Worm (Caenorhabditis elegans) whole organism, L2 larva: ENCODE data around the gene dpf-1.

ENCODE experiments used
- C34F6.9 ChIP-seq: fragments of 150-350 bp; optimal IDR thresholded peaks from 2 replicates; lab custom pipeline; 2014; ENCODE audit warnings: missing biosample characterization, missing genetic modification characterization
- R02D3.7 ChIP-seq: fragments of 150-350 bp; optimal IDR thresholded peaks from 2 replicates; lab custom pipeline; 2014; ENCODE audit warnings: missing biosample characterization, missing genetic modification characterization
- Y55F3AM.14 ChIP-seq: fragments of 200-800 bp; sonication (Bioruptor generic); optimal IDR thresholded peaks from 2 replicates; lab custom pipeline; 2018; ENCODE audit warnings: mild to moderate bottlenecking, missing genetic modification characterization, missing compliant biosample characterization
- ZK546.5 ChIP-seq: sonication (generic microtip); optimal IDR thresholded peaks from 2 replicates; lab custom pipeline; 2017; ENCODE audit warnings: missing biosample characterization, missing genetic modification characterization
- alr-1 ChIP-seq: fragments of 150-350 bp; optimal IDR thresholded peaks from 2 replicates; lab custom pipeline; 2014; ENCODE audit warnings: missing biosample characterization, missing genetic modification characterization
- aly-2 ChIP-seq: fragments of 150-350 bp; optimal IDR thresholded peaks from 2 replicates; lab custom pipeline; 2014; ENCODE audit warnings: missing biosample characterization, missing genetic modification characterization
- ama-1 ChIP-seq: fragments of 150-350 bp; optimal IDR thresholded peaks from 2 replicates; lab custom pipeline; 2018; ENCODE audit warnings: inconsistent platforms
- blmp-1 ChIP-seq: sonication (generic microtip); optimal IDR thresholded peaks from 2 replicates; lab custom pipeline; 2017; ENCODE audit warnings: missing genetic modification characterization, mild to moderate bottlenecking, missing compliant biosample characterization, antibody characterized with exemption, moderate library complexity; ENCODE audit not compliant: insufficient read depth
- ceh-82 ChIP-seq: fragments of 150-350 bp; optimal IDR thresholded peaks from 2 replicates; lab custom pipeline; 2014; ENCODE audit warnings: missing biosample characterization, missing genetic modification characterization
- crh-2 ChIP-seq: sonication (generic microtip); optimal IDR thresholded peaks from 2 replicates; lab custom pipeline; 2017; ENCODE audit warnings: missing biosample characterization, missing genetic modification characterization
- dmd-4 ChIP-seq: sonication (generic microtip); optimal IDR thresholded peaks from 2 replicates; lab custom pipeline; 2017; ENCODE audit warnings: missing biosample characterization, missing genetic modification characterization
- egl-27 ChIP-seq: sonication (generic microtip); optimal IDR thresholded peaks from 3 replicates; lab custom pipeline; 2017; ENCODE audit warnings: missing biosample characterization, missing genetic modification reagents, missing genetic modification characterization
- elt-3 ChIP-seq: sonication (generic microtip); optimal IDR thresholded peaks from 2 replicates; lab custom pipeline; 2017; ENCODE audit warnings: missing biosample characterization, missing genetic modification characterization
- fos-1 ChIP-seq: fragments of 150-350 bp; optimal IDR thresholded peaks from 2 replicates; lab custom pipeline; 2014; ENCODE audit warnings: missing biosample characterization, missing genetic modification characterization
- lsy-2 ChIP-seq, 2 experiments: fragments of 150-350 bp in 1 of 2; sonication (generic microtip) in 1 of 2; optimal IDR thresholded peaks; 2 replicates each; lab custom pipeline; 2014 to 2017; ENCODE audit warnings: missing biosample characterization in 2 of 2, missing genetic modification characterization in 2 of 2
- mbf-1 ChIP-seq: sonication (generic microtip); optimal IDR thresholded peaks from 2 replicates; lab custom pipeline; 2017; ENCODE audit warnings: missing biosample characterization, missing genetic modification characterization
- nhr-10 ChIP-seq: sonication (generic microtip); optimal IDR thresholded peaks from 2 replicates; lab custom pipeline; 2017; ENCODE audit warnings: missing biosample characterization, missing genetic modification characterization
- nhr-11 ChIP-seq: fragments of 150-350 bp; optimal IDR thresholded peaks from 2 replicates; lab custom pipeline; 2014; ENCODE audit warnings: missing biosample characterization, missing genetic modification characterization
- nhr-12 ChIP-seq: fragments of 150-350 bp; optimal IDR thresholded peaks from 2 replicates; lab custom pipeline; 2014; ENCODE audit warnings: missing biosample characterization, missing genetic modification characterization
- nhr-129 ChIP-seq: fragments of 150-350 bp; optimal IDR thresholded peaks from 2 replicates; lab custom pipeline; 2014; ENCODE audit warnings: missing biosample characterization, missing genetic modification characterization
- nhr-21 ChIP-seq: fragments of 150-350 bp; optimal IDR thresholded peaks from 2 replicates; lab custom pipeline; 2014; ENCODE audit warnings: missing biosample characterization, missing genetic modification characterization
- nhr-23 ChIP-seq: fragments of 150-350 bp; optimal IDR thresholded peaks from 2 replicates; lab custom pipeline; 2014; ENCODE audit warnings: missing biosample characterization, missing genetic modification reagents, missing genetic modification characterization
- nhr-237 ChIP-seq: fragments of 150-350 bp; optimal IDR thresholded peaks from 2 replicates; lab custom pipeline; 2014; ENCODE audit warnings: missing biosample characterization, missing genetic modification characterization
- nhr-25 ChIP-seq: fragments of 150-350 bp; sonication (generic microtip); optimal IDR thresholded peaks from 3 replicates; lab custom pipeline; 2014; ENCODE audit warnings: missing biosample characterization, missing genetic modification characterization
- nhr-6 ChIP-seq: fragments of 150-350 bp; optimal IDR thresholded peaks from 2 replicates; lab custom pipeline; 2014; ENCODE audit warnings: missing biosample characterization, missing genetic modification characterization
- skn-1 ChIP-seq: sonication (generic microtip); optimal IDR thresholded peaks from 2 replicates; lab custom pipeline; 2017; ENCODE audit warnings: missing biosample characterization, missing genetic modification characterization
- sma-3 ChIP-seq: sonication (generic microtip); optimal IDR thresholded peaks from 2 replicates; lab custom pipeline; 2016; ENCODE audit warnings: missing genetic modification reagents, missing genetic modification characterization, missing compliant biosample characterization
- sma-9 ChIP-seq, 2 experiments: fragments of 150-350 bp in 1 of 2; sonication (generic microtip) in 1 of 2; optimal IDR thresholded peaks; 2 replicates each; lab custom pipeline; 2014 to 2016; ENCODE audit warnings: missing genetic modification characterization in 2 of 2, mild to moderate bottlenecking in 1 of 2, missing biosample characterization in 1 of 2, missing compliant biosample characterization in 1 of 2, missing genetic modification reagents in 1 of 2, moderate library complexity in 1 of 2
- snpc-4 ChIP-seq: fragments of 150-350 bp; optimal IDR thresholded peaks from 2 replicates; lab custom pipeline; 2014; ENCODE audit warnings: missing biosample characterization, missing genetic modification characterization
- unc-39 ChIP-seq: fragments of 150-350 bp; optimal IDR thresholded peaks from 2 replicates; lab custom pipeline; 2014; ENCODE audit warnings: missing biosample characterization, missing genetic modification characterization
- unc-55 ChIP-seq: fragments of 150-350 bp; sonication (generic microtip); optimal IDR thresholded peaks from 3 replicates; lab custom pipeline; 2014; ENCODE audit warnings: missing biosample characterization, missing genetic modification reagents, missing genetic modification characterization
- unc-62 ChIP-seq: fragments of 150-350 bp; optimal IDR thresholded peaks from 2 replicates; lab custom pipeline; 2014; ENCODE audit warnings: missing biosample characterization, missing genetic modification reagents, missing genetic modification characterization
- zag-1 ChIP-seq: fragments of 150-350 bp; optimal IDR thresholded peaks from 2 replicates; lab custom pipeline; 2014; ENCODE audit warnings: missing biosample characterization, missing genetic modification characterization
- ztf-11 ChIP-seq: sonication (generic microtip); optimal IDR thresholded peaks from 2 replicates; lab custom pipeline; 2017; ENCODE audit warnings: missing biosample characterization, missing genetic modification characterization
- ztf-4 ChIP-seq: fragments of 150-350 bp; optimal IDR thresholded peaks from 2 replicates; lab custom pipeline; 2014; ENCODE audit warnings: missing biosample characterization, missing genetic modification characterization

dpf-1 gene

DNA sequence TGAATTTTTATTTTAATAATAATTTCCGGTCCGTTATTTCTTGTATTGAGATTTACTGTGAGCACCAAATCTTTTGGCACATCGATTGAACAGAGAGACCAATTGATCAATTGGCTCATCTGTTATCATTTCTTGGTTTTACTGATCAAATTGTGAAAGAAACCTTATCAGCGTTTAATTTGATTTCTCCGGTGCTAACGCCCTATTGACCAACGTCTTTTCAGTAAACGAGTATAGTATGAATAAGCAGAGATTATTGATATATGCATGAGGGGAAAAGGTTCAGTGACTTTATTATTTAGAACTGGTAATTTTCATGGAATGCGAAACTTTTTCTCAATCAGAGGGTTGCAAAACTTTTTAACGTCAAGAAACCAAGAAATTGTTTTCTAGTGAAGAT, 8.0 kb downstream of the dpf-1 start:
- no peak for TF ChIP-seq crh-2 (tag; lab: Kevin White, UChicago)
- TF ChIP-seq nhr-6 (tag; lab: Kevin White, UChicago): no peak
- TF ChIP-seq sma-9 (GFP tag; optimal IDR thresholded peaks at IDR 0.05; lab: Kevin White, UChicago): peak; percentile 15
- no peak for TF ChIP-seq sma-9 (tag; optimal IDR thresholded peaks at IDR 0.05; lab: Kevin White, UChicago)
- no peak for TF ChIP-seq ZK546.5 (tag; lab: Kevin White, UChicago)
- TF ChIP-seq elt-3 (tag; lab: Kevin White, UChicago): no peak
- TF ChIP-seq nhr-10: no peak
- no peak for TF ChIP-seq alr-1 (tag; lab: Kevin White, UChicago)
- TF ChIP-seq ceh-82: no peak
- TF ChIP-seq ztf-4 (tag; lab: Kevin White, UChicago): no peak
- no peak for TF ChIP-seq zag-1 (tag; lab: Kevin White, UChicago)
- TF ChIP-seq nhr-129: no peak
- peak; percentile 56 for TF ChIP-seq fos-1
- TF ChIP-seq, all 48 proteins: peak for 2

ce11 chrV:15479825-15480224, 8.7 kb downstream of the dpf-1 start:
- TF ChIP-seq nhr-12 (tag; lab: Kevin White, UChicago): no peak
- TF ChIP-seq nhr-21 (tag; lab: Kevin White, UChicago): no peak
- TF ChIP-seq zag-1 (tag; lab: Kevin White, UChicago): no peak
- TF ChIP-seq nhr-25 (tag; lab: Kevin White, UChicago): no peak
- TF ChIP-seq C34F6.9: no peak
- no peak for TF ChIP-seq nhr-11 (tag; lab: Kevin White, UChicago)
- no peak for TF ChIP-seq elt-3 (tag; lab: Kevin White, UChicago)
- TF ChIP-seq ama-1 (lab: Kevin White, UChicago): no peak
- TF ChIP-seq ztf-4 (tag; lab: Kevin White, UChicago): no peak
- TF ChIP-seq aly-2 (tag; lab: Kevin White, UChicago): no peak
- no peak for TF ChIP-seq fos-1
- no peak for TF ChIP-seq dmd-4
- no peak for TF ChIP-seq Y55F3AM.14 (GFP tag; lab: Kevin White, UChicago)
- TF ChIP-seq sma-3 (GFP tag; lab: Kevin White, UChicago): no peak
- no peak for TF ChIP-seq lsy-2 (tag; optimal IDR thresholded peaks at IDR 0.05; lab: Kevin White, UChicago)
- TF ChIP-seq ztf-11 (tag; lab: Kevin White, UChicago): no peak
- no peak for TF ChIP-seq R02D3.7 (tag; lab: Kevin White, UChicago)
- no peak for TF ChIP-seq ZK546.5 (tag; lab: Kevin White, UChicago)
- no peak for TF ChIP-seq nhr-237 (tag; lab: Kevin White, UChicago)
- no peak for TF ChIP-seq mbf-1 (tag; lab: Kevin White, UChicago)

ce11 chrV:15480505-15481075, 9.5 kb downstream of the dpf-1 start:
- TF ChIP-seq ztf-11 (tag; lab: Kevin White, UChicago): no peak
- no peak for TF ChIP-seq skn-1
- TF ChIP-seq fos-1: no peak
- no peak for TF ChIP-seq blmp-1 (tag; lab: Kevin White, UChicago)
- no peak for TF ChIP-seq nhr-129
- TF ChIP-seq unc-55 (GFP tag; lab: Kevin White, UChicago): no peak
- TF ChIP-seq snpc-4 (tag; lab: Kevin White, UChicago): no peak
- TF ChIP-seq ceh-82: no peak
- no peak for TF ChIP-seq aly-2 (tag; lab: Kevin White, UChicago)
- TF ChIP-seq crh-2 (tag; lab: Kevin White, UChicago): no peak
- TF ChIP-seq alr-1 (tag; lab: Kevin White, UChicago): no peak
- no peak for TF ChIP-seq egl-27
- no peak for TF ChIP-seq unc-62
- TF ChIP-seq mbf-1 (tag; lab: Kevin White, UChicago): no peak
- no peak for TF ChIP-seq sma-9 (GFP tag; optimal IDR thresholded peaks at IDR 0.05; lab: Kevin White, UChicago)
- TF ChIP-seq sma-9 (tag; optimal IDR thresholded peaks at IDR 0.05; lab: Kevin White, UChicago): no peak
- no peak for TF ChIP-seq unc-39 (tag; lab: Kevin White, UChicago)
- no peak for TF ChIP-seq nhr-11 (tag; lab: Kevin White, UChicago)

ce11 chrV:15481374-15481773, 10.2 kb downstream of the dpf-1 start, which contains the start of gene nhr-150:
nhr-150 (minus strand) TSS chrV:15481465.
- no peak for TF ChIP-seq lsy-2 (tag; optimal IDR thresholded peaks at IDR 0.05; lab: Kevin White, UChicago)
- TF ChIP-seq alr-1 (tag; lab: Kevin White, UChicago): no peak
- TF ChIP-seq nhr-23: no peak
- no peak for TF ChIP-seq nhr-12 (tag; lab: Kevin White, UChicago)
- peak; percentile 50 for TF ChIP-seq sma-9 (GFP tag; optimal IDR thresholded peaks at IDR 0.05; lab: Kevin White, UChicago)
- TF ChIP-seq sma-9 (tag; optimal IDR thresholded peaks at IDR 0.05; lab: Kevin White, UChicago): no peak
- TF ChIP-seq unc-62: no peak
